Fruit fly (Drosophila melanogaster): ENCODE data around the gene CG15890.

dm6 chrX:14775008-14775407, 9.4 kb upstream of the CG15890 start, which contains the start of gene CG5334:
- TF ChIP-seq CG8478 (optimal IDR thresholded peaks at IDR 0.05) = no peak
- no peak for TF ChIP-seq CTCF (optimal IDR thresholded peaks at IDR 0.05)

Data from S2 (cell line).